Worm (Caenorhabditis elegans) whole organism, L4 larva: Measurements from ENCODE around the gene F09G8.7.

ENCODE experiments used
- ZK546.5 ChIP-seq, 2 experiments: sonication (generic microtip); optimal IDR thresholded peaks; 2 replicates each; lab custom pipeline; 2017; ENCODE audit warnings: missing biosample characterization in 2 of 2, missing genetic modification characterization in 2 of 2
- cey-2 ChIP-seq: sonication (generic microtip); optimal IDR thresholded peaks from 3 replicates; lab custom pipeline; 2017; ENCODE audit warnings: missing genetic modification characterization, mild to moderate bottlenecking, missing compliant biosample characterization, antibody characterized with exemption, borderline replicate concordance; ENCODE audit not compliant: insufficient read depth
- hlh-11 ChIP-seq: fragments of 200-800 bp; sonication (Bioruptor generic); optimal IDR thresholded peaks from 2 replicates; lab custom pipeline; 2018; ENCODE audit warnings: mild to moderate bottlenecking, missing genetic modification characterization, missing compliant biosample characterization
- lin-39 ChIP-seq: fragments of 150-350 bp; optimal IDR thresholded peaks from 2 replicates; lab custom pipeline; 2014; ENCODE audit warnings: missing biosample characterization, missing genetic modification reagents, missing genetic modification characterization
- tag-97 ChIP-seq: fragments of 200-800 bp; sonication (Bioruptor generic); IDR thresholded peaks from 2 replicates; pipeline ENCODE4 v1.3.6; 2022; ENCODE audit warnings: missing genetic modification characterization, missing compliant biosample characterization
- unc-130 ChIP-seq: sonication (generic microtip); optimal IDR thresholded peaks from 2 replicates; lab custom pipeline; 2016; ENCODE audit warnings: missing genetic modification reagents, missing genetic modification characterization, missing compliant biosample characterization
- zip-2 ChIP-seq: fragments of 150-350 bp; optimal IDR thresholded peaks from 2 replicates; lab custom pipeline; 2014; ENCODE audit warnings: missing biosample characterization, missing genetic modification characterization

DNA sequence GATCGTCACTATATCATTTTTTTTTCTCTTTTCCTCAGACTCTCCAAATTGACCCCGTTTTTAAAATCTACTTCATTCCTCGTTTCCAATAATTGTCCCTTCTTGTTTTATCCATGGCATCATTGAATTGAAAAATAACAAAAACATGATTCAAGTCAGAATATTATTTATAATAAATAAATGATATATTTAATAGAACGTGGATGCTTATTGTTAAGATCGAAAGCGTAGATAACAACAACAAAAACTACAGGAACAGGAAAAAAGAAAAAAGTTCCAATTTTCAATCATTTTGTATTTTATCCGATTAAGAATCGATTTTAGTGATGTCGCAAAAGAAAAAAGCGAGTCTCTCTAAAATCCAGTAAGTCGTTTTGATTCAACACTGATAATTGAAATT lies 44.2 kb upstream of the F09G8.7 start, which contains the start of gene F10E9.2:
- no peak for TF ChIP-seq hlh-11 (tag; lab: Kevin White, UChicago)
- no peak for TF ChIP-seq zip-2 (tag; lab: Kevin White, UChicago)
- TF ChIP-seq unc-130, result no peak
- no peak for TF ChIP-seq cey-2 (tag; lab: Kevin White, UChicago)
- TF ChIP-seq ZK546.5 (tag; optimal IDR thresholded peaks at IDR 0.05; lab: Kevin White, UChicago), result no peak
- no peak for TF ChIP-seq lin-39 (tag; lab: Kevin White, UChicago)
- no peak for TF ChIP-seq tag-97 (GFP tag; lab: Robert Waterston, UW)
